Worm (Caenorhabditis elegans) whole organism, early embryonic: ENCODE results near the gene K07E3.2.

Experiments
- B0310.2 ChIP-seq: sonication (generic microtip); optimal IDR thresholded peaks from 2 replicates; lab custom pipeline; 2016; ENCODE audit warnings: mild to moderate bottlenecking, missing genetic modification characterization, missing compliant biosample characterization
- F13C5.2 ChIP-seq: sonication (generic microtip); optimal IDR thresholded peaks from 2 replicates; lab custom pipeline; 2017; ENCODE audit warnings: mild to moderate bottlenecking, missing genetic modification characterization, inconsistent platforms, missing compliant biosample characterization
- aly-1 ChIP-seq: sonication (generic microtip); optimal IDR thresholded peaks from 2 replicates; lab custom pipeline; 2016; ENCODE audit warnings: missing genetic modification characterization, missing compliant biosample characterization
- ama-1 ChIP-seq: fragments of 150-350 bp; optimal IDR thresholded peaks from 2 replicates; lab custom pipeline; 2014
- ceh-13 ChIP-seq: fragments of 200-800 bp; sonication (Bioruptor generic); optimal IDR thresholded peaks from 2 replicates; lab custom pipeline; 2018; ENCODE audit warnings: mild to moderate bottlenecking, missing genetic modification characterization, missing compliant biosample characterization
- ceh-36 ChIP-seq: sonication (generic microtip); optimal IDR thresholded peaks from 2 replicates; lab custom pipeline; 2016; ENCODE audit warnings: missing genetic modification characterization, inconsistent platforms, missing compliant biosample characterization
- ets-7 ChIP-seq: sonication (generic microtip); optimal IDR thresholded peaks from 2 replicates; lab custom pipeline; 2016; ENCODE audit warnings: missing genotype, missing genetic modification characterization, missing compliant biosample characterization
- flt-1 ChIP-seq: fragments of 200-800 bp; sonication (Bioruptor generic); IDR thresholded peaks from 2 replicates; pipeline ENCODE4 v1.3.6; 2022; ENCODE audit warnings: missing genetic modification characterization, missing compliant biosample characterization
- hmbx-1 ChIP-seq: sonication (generic microtip); optimal IDR thresholded peaks from 2 replicates; lab custom pipeline; 2016; ENCODE audit warnings: mild to moderate bottlenecking, missing genetic modification characterization, missing compliant biosample characterization
- hmg-4 ChIP-seq: fragments of 200-800 bp; sonication (Bioruptor generic); optimal IDR thresholded peaks from 2 replicates; lab custom pipeline; 2018; ENCODE audit warnings: mild to moderate bottlenecking, missing genetic modification characterization, missing compliant biosample characterization
- hnd-1 ChIP-seq: sonication (generic microtip); optimal IDR thresholded peaks from 2 replicates; lab custom pipeline; 2016; ENCODE audit warnings: missing genetic modification characterization, missing compliant biosample characterization
- pes-1 ChIP-seq: fragments of 200-800 bp; sonication (Bioruptor generic); IDR thresholded peaks from 2 replicates; pipeline ENCODE4 v1.3.6; 2022; ENCODE audit warnings: missing genetic modification reagents, missing genetic modification characterization, missing compliant biosample characterization
- scrt-1 ChIP-seq: fragments of 200-800 bp; sonication (Bioruptor generic); IDR thresholded peaks from 2 replicates; pipeline ENCODE4 v1.3.6; 2022; ENCODE audit warnings: missing genetic modification characterization, missing compliant biosample characterization
- sea-1 ChIP-seq: fragments of 200-800 bp; sonication (Bioruptor generic); conservative IDR thresholded peaks from 2 replicates; pipeline ENCODE4 v1.3.6; 2022; ENCODE audit warnings: missing genetic modification characterization, missing compliant biosample characterization
- tbx-11 ChIP-seq: fragments of 200-800 bp; sonication (Bioruptor generic); IDR thresholded peaks from 2 replicates; pipeline ENCODE4 v1.3.6; 2022; ENCODE audit warnings: missing genetic modification characterization, missing compliant biosample characterization
- tbx-37 ChIP-seq: fragments of 200-800 bp; sonication (Bioruptor generic); conservative IDR thresholded peaks from 2 replicates; pipeline ENCODE4 v1.3.6; 2022; ENCODE audit warnings: missing genetic modification reagents, missing genetic modification characterization, missing compliant biosample characterization
- tra-4 ChIP-seq: sonication (generic microtip); optimal IDR thresholded peaks from 2 replicates; lab custom pipeline; 2017; ENCODE audit warnings: missing genetic modification characterization, missing compliant biosample characterization

K07E3.2 gene

DNA sequence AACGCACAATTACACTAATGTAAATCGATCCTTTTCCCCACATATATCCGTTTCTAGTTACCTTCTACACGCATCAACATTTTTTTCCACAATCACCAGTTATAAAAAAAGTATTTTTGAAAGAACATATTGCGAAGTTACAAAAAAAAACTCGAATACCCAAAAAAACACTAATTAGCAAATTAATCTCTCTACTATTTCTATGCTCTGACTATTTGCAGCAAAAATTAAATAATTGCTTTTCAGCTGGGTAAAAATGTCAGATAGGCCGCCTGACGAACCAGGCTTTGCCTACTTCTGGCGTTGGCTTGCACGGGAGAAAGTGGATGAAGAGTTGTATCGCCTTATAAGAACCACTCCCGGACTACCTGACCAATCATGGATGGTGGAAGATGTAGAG lies 6.1 kb downstream of the K07E3.2 start, which contains the start of gene K07E3.1:
Gene K07E3.1, plus strand, starts transcription at position 247 of the 400 bp plus-strand sequence.
- no peak for TF ChIP-seq flt-1 (GFP tag; lab: Robert Waterston, UW)
- TF ChIP-seq tbx-37 (GFP tag; lab: Robert Waterston, UW) = no peak
- TF ChIP-seq pes-1 (GFP tag; lab: Robert Waterston, UW) = no peak
- TF ChIP-seq scrt-1 (GFP tag; lab: Robert Waterston, UW) = no peak
- no peak for TF ChIP-seq hmg-4 (GFP tag; lab: Kevin White, UChicago)
- no peak for TF ChIP-seq tra-4 (tag; lab: Kevin White, UChicago)
- no peak for TF ChIP-seq hmbx-1
- no peak for TF ChIP-seq sea-1 (GFP tag; lab: Robert Waterston, UW)
- TF ChIP-seq ama-1 = no peak
- no peak for TF ChIP-seq hnd-1 (tag; lab: Kevin White, UChicago)
- no peak for TF ChIP-seq ets-7 (tag; lab: Kevin White, UChicago)
- no peak for TF ChIP-seq tbx-11 (GFP tag; lab: Robert Waterston, UW)
- TF ChIP-seq F13C5.2 = no peak
- no peak for TF ChIP-seq ceh-13 (GFP tag; lab: Kevin White, UChicago)
- TF ChIP-seq ceh-36 (tag; lab: Kevin White, UChicago) = no peak

DNA sequence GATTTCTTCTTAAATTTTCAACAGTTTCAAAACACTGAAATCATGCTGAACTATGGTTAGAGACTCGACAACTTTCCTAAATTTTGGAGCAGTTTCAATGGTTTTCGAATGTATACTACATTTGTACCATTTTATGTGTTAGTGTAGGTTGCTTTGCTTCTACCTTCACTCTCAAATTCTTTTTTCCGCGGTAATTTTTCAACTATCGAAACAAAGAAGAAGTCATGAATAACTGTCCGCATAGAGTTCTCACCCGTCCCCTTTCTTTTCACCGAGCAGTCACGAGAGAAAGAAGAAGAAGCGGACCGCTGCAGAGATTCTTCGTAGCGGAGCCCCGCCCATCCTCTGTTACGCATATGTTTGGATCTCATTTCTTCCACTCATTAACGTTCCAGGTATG lies 12.1 kb downstream of the K07E3.2 start, which contains the start of gene hlh-8:
Gene hlh-8, plus strand, starts transcription at position 301 of the 400 bp plus-strand sequence.
- no peak for TF ChIP-seq ama-1

DNA sequence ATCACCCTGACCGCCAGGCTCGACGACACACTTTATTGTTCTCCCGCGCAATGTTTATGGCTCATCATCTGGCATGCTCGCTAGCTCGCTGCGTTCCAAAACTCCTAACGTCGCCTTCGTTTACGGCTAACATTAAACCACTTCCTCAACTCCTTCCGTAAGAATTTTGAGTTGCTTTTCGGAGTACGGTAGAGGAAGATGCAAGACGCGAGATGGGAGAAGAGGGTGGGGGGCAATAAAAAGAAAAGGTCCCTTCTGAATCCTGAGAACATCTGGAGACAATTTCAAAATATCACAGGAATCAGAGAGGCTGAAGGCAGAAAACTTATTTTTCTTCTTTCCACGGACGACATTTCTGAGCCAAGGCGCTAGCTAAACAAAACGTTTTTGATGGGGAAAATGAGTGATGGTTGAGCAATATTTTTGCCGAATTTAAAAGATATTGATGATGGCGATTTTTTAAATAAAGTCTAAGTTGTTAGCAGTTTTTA lies 13.8 kb downstream of the K07E3.2 start:
- TF ChIP-seq hmbx-1 (no peak), pes-1 (GFP tag; lab: Robert Waterston, UW) (no peak), tbx-37 (GFP tag; lab: Robert Waterston, UW) (no peak), ceh-13 (GFP tag; lab: Kevin White, UChicago) (no peak), flt-1 (GFP tag; lab: Robert Waterston, UW) (no peak), sea-1 (GFP tag; lab: Robert Waterston, UW) (no peak), ets-7 (tag; lab: Kevin White, UChicago) (no peak), hnd-1 (tag; lab: Kevin White, UChicago) (no peak), hmg-4 (GFP tag; lab: Kevin White, UChicago) (no peak), aly-1 (tag; lab: Kevin White, UChicago) (no peak)

DNA sequence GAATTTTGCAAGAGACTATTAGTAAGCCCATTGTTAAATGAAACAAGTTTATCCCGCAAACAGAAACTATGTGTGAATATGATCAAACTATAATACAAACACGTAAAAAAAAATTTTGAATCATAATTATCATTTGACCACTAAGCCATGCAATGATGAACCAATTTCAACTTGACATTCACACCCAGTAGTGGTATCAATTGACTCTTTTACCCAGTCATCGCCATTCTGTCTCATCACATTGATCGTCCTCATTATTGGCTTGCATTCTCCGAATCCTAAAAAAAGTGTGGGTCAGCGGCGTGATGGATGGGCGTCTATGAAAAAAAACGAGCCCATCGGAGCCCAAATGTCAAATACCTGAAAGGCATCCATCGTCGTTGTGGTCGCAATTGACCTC lies 16.2 kb downstream of the K07E3.2 start:
- TF ChIP-seq B0310.2 (tag; lab: Kevin White, UChicago) (no peak), F13C5.2 (no peak), hmbx-1 (no peak), flt-1 (GFP tag; lab: Robert Waterston, UW) (no peak), ceh-13 (GFP tag; lab: Kevin White, UChicago) (no peak), tbx-11 (GFP tag; lab: Robert Waterston, UW) (no peak), scrt-1 (GFP tag; lab: Robert Waterston, UW) (no peak), tbx-37 (GFP tag; lab: Robert Waterston, UW) (no peak), ceh-36 (tag; lab: Kevin White, UChicago) (no peak), ets-7 (tag; lab: Kevin White, UChicago) (no peak), tra-4 (tag; lab: Kevin White, UChicago) (no peak), pes-1 (GFP tag; lab: Robert Waterston, UW) (no peak), sea-1 (GFP tag; lab: Robert Waterston, UW) (no peak), hnd-1 (tag; lab: Kevin White, UChicago) (no peak), aly-1 (tag; lab: Kevin White, UChicago) (no peak), ama-1 (no peak), hmg-4 (GFP tag; lab: Kevin White, UChicago) (no peak)

DNA sequence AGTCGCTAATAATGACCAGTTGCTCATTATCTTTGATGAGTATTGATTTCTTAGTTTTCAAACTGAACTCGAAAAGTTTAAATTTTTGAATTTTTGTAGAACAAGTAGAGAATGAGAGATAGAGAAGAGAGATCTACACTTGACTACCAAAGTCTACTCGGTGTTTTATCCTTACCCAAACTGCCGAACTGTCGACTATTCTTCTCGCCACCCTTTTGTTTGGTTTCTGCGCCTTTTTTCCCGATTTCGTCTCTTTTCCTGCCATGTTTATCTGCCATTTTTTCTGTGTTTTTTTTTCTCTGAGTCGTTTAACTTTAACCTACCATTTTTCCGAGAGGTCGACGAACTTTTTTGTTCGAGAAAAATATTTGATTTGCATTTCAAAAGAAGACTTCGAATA lies 19.1 kb downstream of the K07E3.2 start, which contains the start of gene C02B8.12:
Gene C02B8.12, minus strand, starts transcription at position 175 of the 400 bp plus-strand sequence.
- TF ChIP-seq pes-1 (GFP tag; lab: Robert Waterston, UW) (no peak), tra-4 (tag; lab: Kevin White, UChicago) (no peak), flt-1 (GFP tag; lab: Robert Waterston, UW) (no peak), B0310.2 (tag; lab: Kevin White, UChicago) (no peak), hmg-4 (GFP tag; lab: Kevin White, UChicago) (no peak)

DNA sequence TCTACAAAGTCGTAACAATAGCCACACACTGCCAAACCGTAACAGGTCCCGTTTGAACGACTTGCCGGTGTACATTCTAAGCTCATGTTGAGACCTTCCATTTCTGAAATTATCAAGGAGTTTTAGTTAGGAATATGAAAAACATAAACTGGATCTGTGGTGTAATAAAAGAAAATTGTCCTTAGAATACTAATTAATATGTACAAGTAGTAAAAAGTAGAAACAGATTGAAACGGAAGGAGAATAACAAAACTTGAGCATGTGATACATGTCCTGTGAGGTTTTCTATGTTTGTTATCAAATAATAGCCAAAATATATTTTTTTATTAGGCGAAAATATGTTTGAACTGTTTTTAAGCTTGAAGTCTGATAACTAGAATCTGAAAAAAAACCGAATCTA lies 25.4 kb downstream of the K07E3.2 start, which contains the start of gene frpr-1:
Gene frpr-1, minus strand, starts transcription at position 101 of the 400 bp plus-strand sequence.
- TF ChIP-seq ets-7 (tag; lab: Kevin White, UChicago) (no peak), scrt-1 (GFP tag; lab: Robert Waterston, UW) (no peak), sea-1 (GFP tag; lab: Robert Waterston, UW) (no peak), ceh-36 (tag; lab: Kevin White, UChicago) (no peak), tbx-11 (GFP tag; lab: Robert Waterston, UW) (no peak), pes-1 (GFP tag; lab: Robert Waterston, UW) (no peak), flt-1 (GFP tag; lab: Robert Waterston, UW) (no peak), aly-1 (tag; lab: Kevin White, UChicago) (no peak), B0310.2 (tag; lab: Kevin White, UChicago) (no peak), tra-4 (tag; lab: Kevin White, UChicago) (no peak), hnd-1 (tag; lab: Kevin White, UChicago) (no peak), ceh-13 (GFP tag; lab: Kevin White, UChicago) (no peak), tbx-37 (GFP tag; lab: Robert Waterston, UW) (no peak), hmg-4 (GFP tag; lab: Kevin White, UChicago) (no peak), hmbx-1 (no peak), F13C5.2 (no peak), ama-1 (no peak)

DNA sequence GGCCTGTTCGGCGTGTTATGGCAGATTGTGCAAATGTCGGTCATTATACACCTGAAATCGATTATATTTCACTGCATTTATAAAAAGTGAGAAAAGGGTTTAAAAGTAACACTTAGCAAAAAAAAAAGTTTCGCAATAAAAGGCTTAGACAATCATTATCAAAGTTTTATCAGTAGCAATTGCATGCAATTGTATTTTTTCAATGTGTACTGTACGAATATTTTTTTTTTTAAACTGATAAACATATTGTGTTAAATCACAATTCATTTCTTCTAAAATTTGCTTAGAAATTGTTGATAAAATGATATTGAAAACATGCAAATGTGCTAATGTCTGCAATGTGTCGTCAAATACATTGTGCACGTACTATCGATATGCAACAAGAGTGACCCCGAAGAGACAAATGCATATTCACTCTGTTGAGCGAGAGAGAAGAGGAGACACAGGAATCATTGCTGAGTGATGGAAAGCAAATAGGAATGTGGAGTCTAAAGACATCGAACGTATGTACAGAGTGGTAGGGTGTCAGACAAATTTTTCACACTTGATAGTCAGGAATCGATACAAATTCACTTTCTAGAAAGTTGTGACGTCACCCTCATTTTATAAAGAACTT lies 32.3 kb downstream of the K07E3.2 start, which contains the start of gene C02B8.6:
Gene C02B8.6, minus strand, starts transcription at position 51 of the 616 bp plus-strand sequence.
- TF ChIP-seq hmg-4 (GFP tag; lab: Kevin White, UChicago) (no peak), flt-1 (GFP tag; lab: Robert Waterston, UW) (no peak)
